Worm (Caenorhabditis elegans) whole organism, L3 larva: ENCODE data around the gene C14C11.1.

Source experiments
- R02D3.7 ChIP-seq: fragments of 150-350 bp; optimal IDR thresholded peaks from 2 replicates; lab custom pipeline; 2014; ENCODE audit warnings: missing biosample characterization, missing genetic modification characterization
- ZK546.5 ChIP-seq: sonication (generic microtip); optimal IDR thresholded peaks from 2 replicates; lab custom pipeline; 2017; ENCODE audit warnings: missing biosample characterization, missing genetic modification characterization
- ceh-16 ChIP-seq: sonication (generic microtip); optimal IDR thresholded peaks from 2 replicates; lab custom pipeline; 2017; ENCODE audit warnings: missing biosample characterization, missing genetic modification characterization
- ceh-82 ChIP-seq: fragments of 150-350 bp; optimal IDR thresholded peaks from 2 replicates; lab custom pipeline; 2014; ENCODE audit warnings: missing biosample characterization, missing genetic modification characterization
- ceh-9 ChIP-seq: sonication (generic microtip); optimal IDR thresholded peaks from 2 replicates; lab custom pipeline; 2018; ENCODE audit warnings: missing biosample characterization, missing genetic modification characterization
- egl-27 ChIP-seq: sonication (generic microtip); optimal IDR thresholded peaks from 4 replicates; lab custom pipeline; 2017; ENCODE audit warnings: missing biosample characterization, missing genetic modification reagents, missing genetic modification characterization
- egl-5 ChIP-seq: fragments of 150-350 bp; optimal IDR thresholded peaks from 2 replicates; lab custom pipeline; 2017; ENCODE audit warnings: missing biosample characterization, missing genetic modification reagents, missing genetic modification characterization, inconsistent platforms
- elt-1 ChIP-seq: fragments of 150-350 bp; optimal IDR thresholded peaks from 2 replicates; lab custom pipeline; 2014; ENCODE audit warnings: missing biosample characterization, missing genetic modification characterization
- elt-2 ChIP-seq: sonication (generic microtip); optimal IDR thresholded peaks from 2 replicates; lab custom pipeline; 2016; ENCODE audit warnings: missing genetic modification reagents, mild to moderate bottlenecking, missing genetic modification characterization, missing compliant biosample characterization
- elt-3 ChIP-seq, 3 experiments: fragments of 150-350 bp in 1 of 3; sonication (generic microtip) in 2 of 3; optimal IDR thresholded peaks; 2 replicates in 2 of 3; 4 replicates in 1 of 3; lab custom pipeline; 2014 to 2017; ENCODE audit warnings: missing biosample characterization in 3 of 3, missing genetic modification characterization in 3 of 3
- fkh-10 ChIP-seq: sonication (generic microtip); optimal IDR thresholded peaks from 2 replicates; lab custom pipeline; 2017; ENCODE audit warnings: missing biosample characterization, missing genetic modification reagents, missing genetic modification characterization
- fkh-2 ChIP-seq: fragments of 150-350 bp; optimal IDR thresholded peaks from 2 replicates; lab custom pipeline; 2014; ENCODE audit warnings: missing biosample characterization, missing genetic modification reagents, missing genetic modification characterization
- hmg-11 ChIP-seq: sonication (generic microtip); optimal IDR thresholded peaks from 2 replicates; lab custom pipeline; 2016; ENCODE audit warnings: missing genetic modification characterization, missing compliant biosample characterization
- jun-1 ChIP-seq: fragments of 150-350 bp; optimal IDR thresholded peaks from 2 replicates; lab custom pipeline; 2014; ENCODE audit warnings: missing biosample characterization, missing genetic modification reagents, missing genetic modification characterization
- lin-15B ChIP-seq: fragments of 150-350 bp; optimal IDR thresholded peaks from 2 replicates; lab custom pipeline; 2014; ENCODE audit warnings: missing biosample characterization, missing genetic modification characterization
- lsy-12 ChIP-seq: sonication (generic microtip); optimal IDR thresholded peaks from 2 replicates; lab custom pipeline; 2016; ENCODE audit warnings: mild to moderate bottlenecking, missing genetic modification characterization, missing compliant biosample characterization
- mml-1 ChIP-seq: fragments of 150-350 bp; sonication (generic microtip); optimal IDR thresholded peaks from 3 replicates; lab custom pipeline; 2014; ENCODE audit warnings: missing biosample characterization, missing genetic modification characterization
- nhr-11 ChIP-seq: fragments of 150-350 bp; optimal IDR thresholded peaks from 2 replicates; lab custom pipeline; 2014; ENCODE audit warnings: missing biosample characterization, missing genetic modification characterization
- nhr-12 ChIP-seq: fragments of 150-350 bp; optimal IDR thresholded peaks from 2 replicates; lab custom pipeline; 2014; ENCODE audit warnings: missing biosample characterization, missing genetic modification characterization
- nhr-237 ChIP-seq: fragments of 150-350 bp; optimal IDR thresholded peaks from 2 replicates; lab custom pipeline; 2014; ENCODE audit warnings: missing biosample characterization, missing genetic modification characterization
- nhr-25 ChIP-seq: sonication (generic microtip); optimal IDR thresholded peaks from 2 replicates; lab custom pipeline; 2017; ENCODE audit warnings: missing biosample characterization, missing genetic modification characterization
- nhr-28 ChIP-seq: fragments of 150-350 bp; optimal IDR thresholded peaks from 2 replicates; lab custom pipeline; 2014; ENCODE audit warnings: missing biosample characterization, missing genetic modification characterization
- nhr-43 ChIP-seq: sonication (generic microtip); optimal IDR thresholded peaks from 2 replicates; lab custom pipeline; 2016; ENCODE audit warnings: mild to moderate bottlenecking, missing genetic modification characterization, missing compliant biosample characterization; ENCODE audit not compliant: poor library complexity, severe bottlenecking
- nhr-67 ChIP-seq: fragments of 150-350 bp; optimal IDR thresholded peaks from 2 replicates; lab custom pipeline; 2014; ENCODE audit warnings: missing biosample characterization, missing genetic modification characterization
- nhr-76 ChIP-seq: fragments of 150-350 bp; sonication (generic microtip); optimal IDR thresholded peaks from 5 replicates; lab custom pipeline; 2014; ENCODE audit warnings: missing biosample characterization, missing genetic modification characterization
- skn-1 ChIP-seq: fragments of 150-350 bp; optimal IDR thresholded peaks from 2 replicates; lab custom pipeline; 2014; ENCODE audit warnings: missing biosample characterization, missing genetic modification characterization
- snpc-4 ChIP-seq: fragments of 150-350 bp; optimal IDR thresholded peaks from 2 replicates; lab custom pipeline; 2014; ENCODE audit warnings: missing biosample characterization, missing genetic modification characterization
- tbx-2 ChIP-seq: sonication (generic microtip); optimal IDR thresholded peaks from 2 replicates; lab custom pipeline; 2016; ENCODE audit warnings: mild to moderate bottlenecking, missing genetic modification characterization, missing compliant biosample characterization
- unc-39 ChIP-seq: sonication (generic microtip); optimal IDR thresholded peaks from 4 replicates; lab custom pipeline; 2017; ENCODE audit warnings: missing biosample characterization, missing genetic modification characterization
- unc-62 ChIP-seq: fragments of 150-350 bp; sonication (generic microtip); optimal IDR thresholded peaks from 4 replicates; lab custom pipeline; 2014; ENCODE audit warnings: missing biosample characterization, missing genetic modification reagents, missing genetic modification characterization
- ztf-11 ChIP-seq: fragments of 150-350 bp; optimal IDR thresholded peaks from 2 replicates; lab custom pipeline; 2014; ENCODE audit warnings: missing biosample characterization, missing genetic modification characterization
- ztf-4 ChIP-seq: fragments of 150-350 bp; optimal IDR thresholded peaks from 2 replicates; lab custom pipeline; 2014; ENCODE audit warnings: missing biosample characterization, missing genetic modification characterization

The C14C11.1 gene

ce11 chrV:5668968-5669367, 5.6 kb downstream of the C14C11.1 start:
- TF ChIP-seq nhr-28 (tag; lab: Kevin White, UChicago) (no peak), ZK546.5 (tag; lab: Kevin White, UChicago) (no peak), snpc-4 (tag; lab: Kevin White, UChicago) (no peak)

DNA sequence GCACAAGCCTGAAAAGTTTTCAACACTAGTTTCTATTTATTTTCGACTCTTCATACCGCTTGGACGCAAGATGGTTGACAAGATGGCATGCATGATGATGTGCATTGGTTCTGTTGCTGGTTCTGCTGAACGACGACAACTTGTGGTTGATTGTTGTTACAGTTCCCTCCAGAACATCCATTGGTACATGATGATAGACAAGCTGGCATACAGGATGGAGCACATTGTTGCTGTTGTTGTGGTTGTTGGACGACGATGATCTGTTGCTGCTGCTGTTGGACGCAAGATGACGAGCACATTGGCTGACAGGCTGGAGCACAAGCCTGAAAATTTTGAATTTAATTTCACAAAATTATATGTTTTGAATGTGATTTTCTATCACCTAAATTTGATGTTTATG, 8.9 kb downstream of the C14C11.1 start:
- TF ChIP-seq nhr-25 (no peak), R02D3.7 (tag; lab: Kevin White, UChicago) (no peak), tbx-2 (tag; lab: Kevin White, UChicago) (no peak), lsy-12 (tag; lab: Kevin White, UChicago) (no peak), egl-27 (no peak), ZK546.5 (tag; lab: Kevin White, UChicago) (no peak), nhr-12 (tag; lab: Kevin White, UChicago) (no peak), jun-1 (tag; lab: Kevin White, UChicago) (no peak), ceh-9 (tag; lab: Kevin White, UChicago) (no peak), nhr-43 (tag; lab: Kevin White, UChicago) (no peak), lin-15B (no peak), ztf-11 (tag; lab: Kevin White, UChicago) (no peak), unc-62 (GFP tag; lab: Kevin White, UChicago) (no peak), hmg-11 (no peak)
- TF ChIP-seq, all 47 proteins: peak for 0

- TF ChIP-seq ztf-4 (no peak), mml-1 (tag; lab: Kevin White, UChicago) (no peak), jun-1 (tag; lab: Kevin White, UChicago) (no peak), unc-62 (GFP tag; lab: Kevin White, UChicago) (no peak), elt-2 (tag; lab: Kevin White, UChicago) (no peak), egl-27 (no peak), nhr-237 (tag; lab: Kevin White, UChicago) (no peak), fkh-2 (tag; lab: Kevin White, UChicago) (no peak)
- TF ChIP-seq, all 47 proteins: peak for 0
These were observed 12.6 kb downstream of the C14C11.1 start, which contains the start of gene pqn-13 for ce11 chrV:5676011-5676410. Gene pqn-13, minus strand, starts transcription at chrV:5676111.

- no peak for TF ChIP-seq ceh-9 (tag; lab: Kevin White, UChicago)
- no peak for TF ChIP-seq ceh-82 (tag; lab: Kevin White, UChicago)
- TF ChIP-seq skn-1 (tag; lab: Kevin White, UChicago) = no peak
- no peak for TF ChIP-seq elt-1 (tag; lab: Kevin White, UChicago)
- TF ChIP-seq egl-27 = no peak
- TF ChIP-seq egl-5 (tag; lab: Kevin White, UChicago) = no peak
- no peak for TF ChIP-seq jun-1 (tag; lab: Kevin White, UChicago)
- TF ChIP-seq nhr-43 (tag; lab: Kevin White, UChicago) = no peak
- no peak for TF ChIP-seq nhr-76 (tag; lab: Kevin White, UChicago)
- TF ChIP-seq ztf-11 (tag; lab: Kevin White, UChicago) = no peak
- TF ChIP-seq tbx-2 (tag; lab: Kevin White, UChicago) = no peak
These were observed 14.5 kb downstream of the C14C11.1 start for ce11 chrV:5677947-5678346.

ce11 chrV:5682530-5682929, 19.1 kb downstream of the C14C11.1 start, which contains the start of gene prp-39:
Gene prp-39, minus strand, starts transcription at chrV:5682630.
- TF ChIP-seq ceh-82 (tag; lab: Kevin White, UChicago) (no peak), fkh-10 (no peak), elt-3 (tag; optimal IDR thresholded peaks at IDR 0.05; lab: Kevin White, UChicago) (no peak), unc-62 (GFP tag; lab: Kevin White, UChicago) (no peak), nhr-12 (tag; lab: Kevin White, UChicago) (no peak), fkh-2 (tag; lab: Kevin White, UChicago) (no peak), snpc-4 (tag; lab: Kevin White, UChicago) (no peak), nhr-11 (tag; lab: Kevin White, UChicago) (no peak), elt-2 (tag; lab: Kevin White, UChicago) (no peak), unc-39 (tag; lab: Kevin White, UChicago) (no peak), nhr-67 (tag; lab: Kevin White, UChicago) (no peak), ceh-16 (no peak), tbx-2 (tag; lab: Kevin White, UChicago) (no peak), hmg-11 (no peak), lin-15B (no peak), jun-1 (tag; lab: Kevin White, UChicago) (no peak)
